Worm (Caenorhabditis elegans): ENCODE data around the gene ugt-4.

- TF ChIP-seq ceh-48 (tag; optimal IDR thresholded peaks at IDR 0.05) (no peak), ceh-9 (tag; optimal IDR thresholded peaks at IDR 0.05) (no peak), nhr-11 (tag; optimal IDR thresholded peaks at IDR 0.05) (no peak), mec-3 (tag; optimal IDR thresholded peaks at IDR 0.05; ENCODE audit: borderline replicate concordance) (no peak), Y22D7AL.16 (tag; optimal IDR thresholded peaks at IDR 0.05) (no peak), ama-1 (optimal IDR thresholded peaks at IDR 0.05) (no peak), hlh-15 (tag; optimal IDR thresholded peaks at IDR 0.05) (no peak), pros-1 (tag; optimal IDR thresholded peaks at IDR 0.05) (no peak), eyg-1 (tag; optimal IDR thresholded peaks at IDR 0.05) (no peak), tbx-2 (tag; optimal IDR thresholded peaks at IDR 0.05) (no peak), pat-9 (tag; optimal IDR thresholded peaks at IDR 0.05) (no peak), odd-2 (tag; optimal IDR thresholded peaks at IDR 0.05) (no peak)
Measured at ce11 chrV:12827219-12827618, 32.1 kb upstream of the ugt-4 start, which contains the start of gene ugt-15.
